Worm (Caenorhabditis elegans) whole organism, young adult: ENCODE measurements around the gene Y62H9A.16.

Experiments
- Y53G8AR.9 ChIP-seq: fragments of 200-800 bp; sonication (Bioruptor generic); conservative IDR thresholded peaks from 2 replicates; pipeline ENCODE4 v1.3.6; 2022; ENCODE audit warnings: missing genetic modification reagents, missing genetic modification characterization, missing compliant biosample characterization
- ccch-3 ChIP-seq: fragments of 200-800 bp; sonication (Bioruptor generic); optimal IDR thresholded peaks from 2 replicates; lab custom pipeline; 2018; ENCODE audit warnings: mild to moderate bottlenecking, missing genetic modification characterization, missing compliant biosample characterization
- madf-3 ChIP-seq: fragments of 200-800 bp; sonication (Bioruptor generic); IDR thresholded peaks from 2 replicates; pipeline ENCODE4 v1.3.6; 2022; ENCODE audit warnings: missing genetic modification reagents, missing genetic modification characterization, missing compliant biosample characterization
- mxl-1 ChIP-seq: sonication (generic microtip); optimal IDR thresholded peaks from 2 replicates; lab custom pipeline; 2016; ENCODE audit warnings: missing genetic modification characterization, missing compliant biosample characterization
- nfya-1 ChIP-seq: sonication (generic microtip); optimal IDR thresholded peaks from 2 replicates; lab custom pipeline; 2017; ENCODE audit warnings: antibody characterized with exemption, missing compliant biosample characterization, missing genetic modification characterization, borderline replicate concordance; ENCODE audit not compliant: insufficient read depth
- nhr-90 ChIP-seq: sonication (generic microtip); optimal IDR thresholded peaks from 2 replicates; lab custom pipeline; 2016; ENCODE audit warnings: missing genotype, mild to moderate bottlenecking, missing genetic modification characterization, missing compliant biosample characterization
- rec-8 ChIP-seq, 2 experiments: sonication (generic microtip); optimal IDR thresholded peaks; 2 replicates each; lab custom pipeline; 2016; ENCODE audit warnings: mild to moderate bottlenecking in 2 of 2, missing genetic modification characterization in 2 of 2, missing genetic modification reagents in 2 of 2, missing genotype in 2 of 2, missing biosample characterization in 1 of 2, missing compliant biosample characterization in 1 of 2, moderate library complexity in 1 of 2
- sdz-38 ChIP-seq: sonication (generic microtip); optimal IDR thresholded peaks from 2 replicates; lab custom pipeline; 2016; ENCODE audit warnings: missing genotype, missing genetic modification characterization, missing compliant biosample characterization
- snpc-1.1 ChIP-seq: sonication (generic microtip); optimal IDR thresholded peaks from 2 replicates; lab custom pipeline; 2017; ENCODE audit warnings: missing genetic modification characterization, mild to moderate bottlenecking, missing compliant biosample characterization, antibody characterized with exemption, moderate library complexity, missing genotype, missing genetic modification reagents; ENCODE audit not compliant: insufficient read depth
- snpc-4 ChIP-seq, 5 experiments: fragments of 150-350 bp in 1 of 5; sonication (generic microtip) in 4 of 5; optimal IDR thresholded peaks; 2 replicates each; lab custom pipeline; 2014 to 2018; ENCODE audit warnings: missing genetic modification characterization in 5 of 5, missing biosample characterization in 3 of 5, antibody characterized with exemption in 2 of 5, mild to moderate bottlenecking in 2 of 5, missing compliant biosample characterization in 2 of 5, missing genotype in 2 of 5, moderate library complexity in 2 of 5, missing genetic modification reagents in 1 of 5
- xnd-1 ChIP-seq: sonication (generic microtip); optimal IDR thresholded peaks from 2 replicates; lab custom pipeline; 2016; ENCODE audit warnings: missing genotype, missing genetic modification reagents, missing genetic modification characterization, missing compliant biosample characterization
- ztf-3 ChIP-seq: fragments of 200-800 bp; sonication (Bioruptor generic); optimal IDR thresholded peaks from 2 replicates; lab custom pipeline; 2018; ENCODE audit warnings: mild to moderate bottlenecking, missing genetic modification characterization, missing compliant biosample characterization

- TF ChIP-seq ccch-3 (GFP tag; lab: Kevin White, UChicago) (no peak), sdz-38 (tag; lab: Kevin White, UChicago) (no peak), nhr-90 (no peak), mxl-1 (tag; lab: Kevin White, UChicago) (no peak), rec-8 (tag; optimal IDR thresholded peaks at IDR 0.05; lab: Kevin White, UChicago) (no peak), madf-3 (GFP tag; lab: Robert Waterston, UW) (no peak), nfya-1 (tag; lab: Kevin White, UChicago) (no peak), ztf-3 (no peak), snpc-1.1 (tag; lab: Kevin White, UChicago) (no peak), snpc-4 (GFP tag; optimal IDR thresholded peaks at IDR 0.05; lab: Kevin White, UChicago) (no peak), snpc-4 (tag; optimal IDR thresholded peaks at IDR 0.05; lab: Kevin White, UChicago) (no peak), Y53G8AR.9 (GFP tag; lab: Robert Waterston, UW) (no peak), xnd-1 (tag; lab: Kevin White, UChicago) (no peak)
Measured at ce11 chrX:11927585-11927984, 9.5 kb downstream of the Y62H9A.16 start, which contains the start of gene F55G7.4.
